Fruit fly (Drosophila melanogaster): ENCODE results near the gene CG46320.

CG46320 gene

DNA sequence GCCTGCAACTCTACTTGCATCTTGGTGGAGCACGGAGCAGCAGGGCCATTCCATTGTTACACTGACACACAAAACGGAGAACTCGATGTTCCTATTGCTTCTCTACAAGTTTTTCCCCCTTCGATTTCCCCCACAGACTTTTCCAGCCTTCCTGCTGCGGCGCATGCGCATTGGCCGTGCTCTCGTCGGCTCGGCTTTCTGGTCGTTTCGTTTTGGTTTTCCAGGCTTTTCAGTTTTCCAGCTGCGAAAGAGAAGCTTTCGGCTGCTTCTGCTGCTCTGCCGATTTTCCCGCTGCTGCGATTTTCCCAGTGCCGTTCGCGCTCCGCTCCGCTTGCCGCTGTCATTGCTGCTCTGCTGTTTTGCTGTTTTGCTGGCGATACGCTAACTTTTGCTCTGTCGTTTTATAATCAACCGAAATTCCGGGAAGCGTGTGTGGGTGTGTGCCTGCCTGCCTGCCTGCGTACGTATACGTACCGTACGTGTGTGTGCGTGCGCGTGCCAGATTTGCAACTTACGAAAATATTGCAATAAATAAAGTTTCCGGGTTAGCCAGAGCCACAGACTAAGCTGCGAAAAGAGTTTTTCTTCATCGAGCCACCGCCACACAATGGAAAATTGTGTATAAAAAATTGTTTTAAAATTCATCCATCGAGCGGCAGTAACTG, 14.5 kb downstream of the CG46320 start:
- no peak for TF ChIP-seq CG8478 (optimal IDR thresholded peaks at IDR 0.05)

DNA sequence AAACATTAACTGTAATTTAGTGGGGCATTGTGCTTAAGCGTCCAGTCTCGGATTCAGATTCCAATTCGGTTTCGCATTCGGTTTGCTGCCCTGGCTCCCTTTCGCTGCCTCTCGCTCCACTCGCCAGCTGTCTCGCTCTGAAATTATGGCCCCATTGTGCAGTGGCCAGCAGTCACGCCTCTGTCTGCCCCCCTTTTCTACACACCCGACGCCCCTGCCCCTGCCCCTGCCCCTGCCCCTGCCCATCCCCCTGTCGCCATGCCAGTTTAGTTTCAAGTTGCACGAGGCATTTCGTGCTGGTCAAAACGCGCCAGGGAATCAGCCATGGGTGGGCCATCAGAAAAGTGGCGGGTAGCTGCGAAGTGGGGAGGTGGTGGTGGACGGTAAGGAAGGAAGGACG, 22.4 kb downstream of the CG46320 start:
- TF ChIP-seq usp (GFP tag; optimal IDR thresholded peaks at IDR 0.05) (no peak), Dll (optimal IDR thresholded peaks at IDR 0.05) (no peak), CG8478 (optimal IDR thresholded peaks at IDR 0.05) (no peak), pan (optimal IDR thresholded peaks at IDR 0.05) (no peak), psq (optimal IDR thresholded peaks at IDR 0.05) (no peak), EcR (GFP tag; optimal IDR thresholded peaks at IDR 0.05) (no peak)

DNA sequence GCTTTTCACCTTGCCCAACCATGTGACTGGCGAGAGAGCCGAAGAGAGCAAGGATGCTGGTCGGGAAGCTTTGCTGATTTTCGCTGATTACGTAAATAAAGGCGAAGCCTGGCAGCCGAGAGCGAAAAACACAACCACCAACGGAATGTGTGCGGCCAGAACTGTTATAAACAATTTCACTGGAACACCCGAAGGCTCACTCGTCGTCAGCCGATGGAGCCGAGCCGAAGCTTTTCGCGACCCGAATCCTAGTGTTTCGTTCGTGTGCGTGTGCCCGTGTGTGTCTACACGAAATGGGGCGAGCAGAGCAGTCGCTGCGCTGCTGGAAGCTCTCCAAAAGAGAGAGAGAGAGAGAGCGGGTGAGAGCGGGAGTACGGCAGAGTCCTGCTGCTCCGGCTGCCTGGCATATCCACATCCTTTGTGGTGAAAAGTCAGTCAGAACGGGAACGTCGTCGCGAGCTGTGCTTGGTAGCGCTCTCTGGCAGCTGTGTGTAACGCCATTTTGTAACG, 27.1 kb downstream of the CG46320 start:
- TF ChIP-seq usp (GFP tag; optimal IDR thresholded peaks at IDR 0.05) (no peak), Dll (optimal IDR thresholded peaks at IDR 0.05) (no peak), pan (optimal IDR thresholded peaks at IDR 0.05) (no peak), CG8478 (optimal IDR thresholded peaks at IDR 0.05) (no peak), psq (optimal IDR thresholded peaks at IDR 0.05) (no peak), EcR (GFP tag; optimal IDR thresholded peaks at IDR 0.05) (no peak)

DNA sequence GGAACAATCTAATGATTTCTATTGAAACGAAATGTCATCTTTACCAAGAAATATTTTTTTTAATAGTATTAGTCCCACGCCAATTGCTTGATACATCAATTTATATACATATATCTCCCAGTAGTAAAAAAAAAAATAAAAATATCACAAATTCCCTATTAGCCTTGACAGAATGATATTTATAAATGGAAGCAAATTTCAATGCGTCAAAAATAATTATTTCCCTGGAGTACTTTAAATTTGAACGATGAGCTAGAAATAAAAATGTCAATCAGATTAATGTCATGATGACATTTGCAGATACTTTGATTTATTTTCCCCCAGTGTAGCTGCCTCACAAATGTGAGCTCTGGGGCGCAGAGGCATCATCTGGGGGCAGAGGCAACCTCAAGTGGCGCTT, 49.1 kb downstream of the CG46320 start, which contains the start of gene CG44521:
Gene CG44521 (plus strand): TSS at position 301 of the 400 bp plus-strand sequence.
- TF ChIP-seq psq (optimal IDR thresholded peaks at IDR 0.05) (no peak), CG8478 (optimal IDR thresholded peaks at IDR 0.05) (no peak), EcR (GFP tag; optimal IDR thresholded peaks at IDR 0.05) (no peak)

DNA sequence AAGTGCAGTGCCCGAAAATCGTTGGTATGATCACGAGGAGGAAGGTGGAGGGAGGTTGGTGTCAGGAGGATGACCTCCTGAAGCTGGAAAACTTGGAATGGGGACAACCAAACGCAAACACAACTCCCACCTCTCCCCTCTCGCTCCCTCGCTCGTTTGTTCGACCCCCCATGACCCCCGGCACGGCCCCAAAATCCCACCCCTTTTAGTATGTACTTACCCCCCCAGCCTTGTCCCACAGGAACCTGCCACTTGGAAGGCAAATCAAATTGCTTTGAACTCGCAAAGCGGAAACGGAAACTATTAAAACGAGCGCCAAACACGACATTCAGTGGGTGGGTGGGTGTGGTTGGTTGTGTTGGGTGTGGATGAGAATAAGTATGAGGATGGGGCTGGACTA, 67.7 kb downstream of the CG46320 start:
- no peak for TF ChIP-seq CG8478 (optimal IDR thresholded peaks at IDR 0.05)
- TF ChIP-seq Dll (optimal IDR thresholded peaks at IDR 0.05) = no peak
- TF ChIP-seq usp (GFP tag; optimal IDR thresholded peaks at IDR 0.05) = no peak
- no peak for TF ChIP-seq psq (optimal IDR thresholded peaks at IDR 0.05)
- TF ChIP-seq pan (optimal IDR thresholded peaks at IDR 0.05) = no peak
- TF ChIP-seq EcR (GFP tag; optimal IDR thresholded peaks at IDR 0.05) = no peak

DNA sequence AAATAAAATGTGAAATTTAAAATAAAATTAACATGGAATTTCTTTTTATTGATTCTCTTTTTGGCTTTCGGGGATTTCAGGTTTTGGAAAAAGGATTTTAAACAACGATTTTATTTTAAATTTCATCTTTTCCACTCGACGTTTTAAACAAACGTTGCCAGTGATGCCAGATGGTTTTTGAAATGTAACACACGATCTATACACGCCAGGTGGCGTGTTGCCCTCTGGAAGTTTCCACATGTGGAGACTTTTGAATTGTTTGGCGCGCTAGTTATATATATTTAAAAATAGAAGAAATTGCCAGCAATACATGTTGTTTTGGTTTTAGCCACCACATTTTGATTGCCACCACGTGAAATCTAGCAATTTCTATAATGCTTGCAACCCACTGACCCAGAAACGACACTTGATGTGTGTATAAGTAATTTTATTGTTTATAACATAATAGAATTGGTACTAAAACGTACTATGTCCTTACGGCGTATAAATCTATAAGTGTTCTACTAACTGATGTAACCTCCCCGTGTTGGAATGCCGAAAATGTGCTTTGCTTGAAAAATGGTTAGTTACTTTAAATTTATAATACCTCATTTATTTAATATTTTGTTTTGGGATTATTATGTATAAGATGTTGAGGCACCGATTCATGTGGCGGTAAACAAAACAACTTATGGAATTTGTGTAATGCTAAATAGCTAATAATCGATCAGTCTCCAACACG, 85.9 kb downstream of the CG46320 start:
- TF ChIP-seq usp (GFP tag; optimal IDR thresholded peaks at IDR 0.05) = no peak
- no peak for TF ChIP-seq psq (optimal IDR thresholded peaks at IDR 0.05)
- TF ChIP-seq Dll (optimal IDR thresholded peaks at IDR 0.05) = no peak
- TF ChIP-seq EcR (GFP tag; optimal IDR thresholded peaks at IDR 0.05) = no peak
- TF ChIP-seq pan (optimal IDR thresholded peaks at IDR 0.05) = no peak
- no peak for TF ChIP-seq CG8478 (optimal IDR thresholded peaks at IDR 0.05)

DNA sequence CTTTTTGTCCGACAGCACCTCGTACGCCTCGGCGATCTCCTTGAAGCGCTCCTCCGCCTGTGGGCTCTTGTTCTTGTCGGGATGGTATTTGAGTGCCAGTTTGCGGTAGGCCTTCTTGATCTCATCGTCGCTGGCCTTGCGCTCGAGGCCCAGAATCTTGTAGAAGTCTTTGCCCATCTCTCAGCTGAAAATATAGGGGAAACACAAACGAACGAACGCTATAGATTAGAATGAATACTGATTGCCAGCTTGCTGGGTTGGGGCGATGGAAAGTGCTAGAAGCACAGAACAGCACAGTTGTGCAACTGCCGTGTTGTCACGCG, 87.5 kb downstream of the CG46320 start:
- no peak for TF ChIP-seq CG8478 (optimal IDR thresholded peaks at IDR 0.05)
- no peak for TF ChIP-seq usp (GFP tag; optimal IDR thresholded peaks at IDR 0.05)
- TF ChIP-seq pan (optimal IDR thresholded peaks at IDR 0.05) = no peak
- TF ChIP-seq EcR (GFP tag; optimal IDR thresholded peaks at IDR 0.05) = no peak
- TF ChIP-seq Dll (optimal IDR thresholded peaks at IDR 0.05) = no peak
- no peak for TF ChIP-seq psq (optimal IDR thresholded peaks at IDR 0.05)

DNA sequence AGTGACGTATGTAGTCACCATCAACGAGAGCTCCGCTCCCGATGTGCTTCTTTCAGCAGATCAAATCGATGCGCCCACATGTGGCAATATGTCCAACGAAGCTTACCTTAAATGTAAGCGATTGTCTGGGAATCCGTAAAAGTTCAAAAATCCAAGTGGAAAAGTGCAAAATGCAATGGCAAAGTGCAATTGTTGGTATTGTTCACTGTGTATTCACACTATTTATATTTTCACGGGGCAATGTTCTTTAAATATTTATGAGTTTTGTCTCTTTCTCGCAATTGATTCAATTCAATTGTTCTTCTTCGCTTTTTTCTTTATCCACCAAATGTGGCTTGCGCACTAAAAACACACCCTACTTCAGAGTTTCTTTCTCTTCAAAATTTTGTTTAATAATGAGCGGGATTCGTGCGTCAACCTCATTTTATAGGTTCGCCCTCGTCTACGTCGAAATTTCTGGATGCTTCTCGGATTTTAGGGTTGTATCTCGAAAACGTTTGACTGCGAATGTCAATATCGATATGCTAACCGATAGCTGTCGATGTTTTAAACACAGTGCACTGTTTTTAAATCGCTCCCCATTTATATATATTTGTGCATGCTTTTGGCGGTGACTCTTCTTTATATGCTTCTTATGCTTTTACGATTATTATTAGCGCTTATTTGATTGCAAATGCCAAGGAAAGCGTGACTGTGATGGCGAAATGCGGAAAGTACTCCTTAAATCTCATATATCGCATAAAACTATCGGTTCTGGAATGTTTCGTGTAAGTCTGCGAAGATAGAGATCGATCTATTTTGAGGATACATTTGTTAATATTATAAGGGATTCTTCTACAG, 88.0 kb downstream of the CG46320 start, which contains the start of gene DnaJ-1:
Gene DnaJ-1 (minus strand): TSS at position 450 of the 840 bp plus-strand sequence.
- TF ChIP-seq CG8478 (optimal IDR thresholded peaks at IDR 0.05) (no peak), EcR (GFP tag; optimal IDR thresholded peaks at IDR 0.05) (no peak), Dll (optimal IDR thresholded peaks at IDR 0.05) (no peak)

DNA sequence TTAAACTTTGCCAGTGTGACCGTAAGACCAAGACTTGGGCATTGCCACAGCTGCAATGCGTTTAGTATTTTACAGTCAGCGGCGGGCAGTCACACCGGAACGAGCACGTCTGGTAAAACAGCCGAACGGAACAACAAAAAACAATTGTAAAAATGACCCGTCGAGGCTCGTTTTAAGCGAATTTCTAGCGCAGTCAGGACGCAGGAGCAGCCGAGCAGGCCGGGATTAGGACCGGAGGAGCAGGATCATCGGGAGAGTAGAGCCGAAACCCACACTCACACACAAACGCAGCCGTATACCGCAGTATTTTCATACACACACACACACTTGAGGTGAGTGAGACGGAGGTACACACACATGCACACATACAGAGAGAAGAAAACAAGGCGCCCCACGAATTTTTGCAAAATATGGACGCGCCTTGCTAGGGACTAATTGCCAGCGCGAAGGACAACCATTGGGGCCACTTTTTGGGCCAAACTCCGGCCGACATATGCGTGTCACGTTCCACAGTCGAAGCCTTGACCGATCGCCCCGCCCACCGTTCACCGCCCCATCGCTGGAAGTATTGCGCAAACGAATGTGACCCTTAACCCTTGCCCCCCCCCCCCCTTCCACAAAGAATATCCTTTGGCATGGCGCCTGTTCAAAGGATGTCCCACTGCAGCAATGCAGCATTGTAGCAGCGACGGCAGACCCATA, 89.1 kb downstream of the CG46320 start, which contains the start of gene Usp47:
Gene Usp47 (plus strand): TSS at position 71 of the 702 bp plus-strand sequence.
- TF ChIP-seq pan (optimal IDR thresholded peaks at IDR 0.05) (no peak), EcR (GFP tag; optimal IDR thresholded peaks at IDR 0.05) (no peak), CG8478 (optimal IDR thresholded peaks at IDR 0.05) (no peak), psq (optimal IDR thresholded peaks at IDR 0.05) (no peak), usp (GFP tag; optimal IDR thresholded peaks at IDR 0.05) (no peak), Dll (optimal IDR thresholded peaks at IDR 0.05) (no peak)

DNA sequence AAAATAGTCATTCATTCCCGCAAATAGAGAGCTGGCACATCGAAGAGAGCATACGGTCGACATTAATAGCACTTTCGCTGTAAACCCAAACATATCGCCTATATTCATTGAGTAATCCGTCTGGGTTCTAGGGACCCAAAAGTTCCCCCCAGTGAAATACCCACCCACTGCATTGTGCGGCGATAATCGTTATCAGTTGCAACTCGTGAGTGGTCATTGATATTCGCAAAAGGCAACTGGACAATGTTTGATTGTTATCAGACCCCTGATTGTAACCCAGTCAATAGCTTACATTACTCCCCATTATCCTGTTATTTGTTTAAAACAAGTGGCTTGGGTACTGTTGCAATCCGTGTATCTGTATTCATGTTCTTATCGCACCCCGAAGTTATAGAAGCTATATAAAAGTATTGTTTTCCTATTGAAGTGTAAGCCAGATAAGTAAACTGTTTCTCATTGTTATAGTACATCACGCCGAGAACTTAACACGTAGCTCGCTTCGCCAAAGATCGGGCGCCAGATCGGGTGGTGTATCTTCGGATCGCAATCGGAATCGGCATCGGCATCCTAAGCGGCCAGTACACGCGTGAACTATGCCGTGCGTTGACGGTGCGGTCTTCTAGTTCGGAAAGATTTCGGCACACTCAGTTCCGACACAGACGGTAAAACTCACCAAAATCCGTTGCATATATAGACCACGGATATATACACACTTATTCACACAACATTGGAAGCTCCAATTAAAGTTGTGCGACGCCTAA, 89.9 kb downstream of the CG46320 start:
- TF ChIP-seq CG8478 (optimal IDR thresholded peaks at IDR 0.05) (no peak), EcR (GFP tag; optimal IDR thresholded peaks at IDR 0.05) (no peak), usp (GFP tag; optimal IDR thresholded peaks at IDR 0.05) (no peak), Dll (optimal IDR thresholded peaks at IDR 0.05) (no peak), psq (optimal IDR thresholded peaks at IDR 0.05) (no peak), pan (optimal IDR thresholded peaks at IDR 0.05) (no peak)
